Worm (Caenorhabditis elegans) whole organism, L1 larva: ENCODE measurements around the gene sra-10.

ENCODE experiments used
- C04F5.9 ChIP-seq: sonication (generic microtip); optimal IDR thresholded peaks from 2 replicates; lab custom pipeline; 2016; ENCODE audit warnings: missing genetic modification characterization, missing compliant biosample characterization
- aly-2 ChIP-seq: fragments of 150-350 bp; optimal IDR thresholded peaks from 2 replicates; lab custom pipeline; 2014; ENCODE audit warnings: missing biosample characterization, missing genetic modification characterization
- ama-1 ChIP-seq: fragments of 150-350 bp; optimal IDR thresholded peaks from 2 replicates; lab custom pipeline; 2014
- blmp-1 ChIP-seq: fragments of 150-350 bp; optimal IDR thresholded peaks from 2 replicates; lab custom pipeline; 2014; ENCODE audit warnings: missing biosample characterization, missing genetic modification characterization
- ceh-63 ChIP-seq: fragments of 200-800 bp; sonication (Bioruptor generic); optimal IDR thresholded peaks from 2 replicates; lab custom pipeline; 2018; ENCODE audit warnings: mild to moderate bottlenecking, missing genetic modification characterization, missing compliant biosample characterization
- ceh-8 ChIP-seq: fragments of 200-800 bp; sonication (Bioruptor generic); optimal IDR thresholded peaks from 2 replicates; lab custom pipeline; 2018; ENCODE audit warnings: mild to moderate bottlenecking, missing genetic modification characterization, moderate library complexity, missing compliant biosample characterization
- ceh-82 ChIP-seq, 3 experiments: fragments of 150-350 bp in 1 of 3; sonication (generic microtip) in 2 of 3; optimal IDR thresholded peaks; 2 replicates each; lab custom pipeline; 2014 to 2017; ENCODE audit warnings: missing biosample characterization in 3 of 3, missing genetic modification characterization in 3 of 3
- ceh-88 ChIP-seq: fragments of 200-800 bp; sonication (Bioruptor generic); IDR thresholded peaks from 2 replicates; pipeline ENCODE4 v1.3.6; 2022; ENCODE audit warnings: missing genetic modification characterization, missing compliant biosample characterization
- ceh-90 ChIP-seq: sonication (generic microtip); optimal IDR thresholded peaks from 2 replicates; lab custom pipeline; 2016; ENCODE audit warnings: missing genetic modification characterization, missing compliant biosample characterization
- ces-1 ChIP-seq: fragments of 150-350 bp; optimal IDR thresholded peaks from 2 replicates; lab custom pipeline; 2014; ENCODE audit warnings: missing biosample characterization, missing genetic modification reagents, missing genetic modification characterization
- efl-1 ChIP-seq, 4 experiments: fragments of 150-350 bp; optimal IDR thresholded peaks in 3 of 4; peaks in 1 of 4; 1 replicate in 1 of 4; 2 replicates in 3 of 4; lab custom pipeline; 2014; ENCODE audit warnings: missing biosample characterization in 2 of 4, missing genetic modification characterization in 2 of 4, missing genetic modification reagents in 2 of 4
- efl-3 ChIP-seq: fragments of 200-800 bp; sonication (Bioruptor generic); optimal IDR thresholded peaks from 2 replicates; lab custom pipeline; 2018; ENCODE audit warnings: mild to moderate bottlenecking, missing genetic modification characterization, missing compliant biosample characterization
- egl-13 ChIP-seq: sonication (generic microtip); optimal IDR thresholded peaks from 2 replicates; lab custom pipeline; 2016; ENCODE audit warnings: missing genotype, missing genetic modification reagents, missing genetic modification characterization, missing compliant biosample characterization
- egl-27 ChIP-seq, 2 experiments: fragments of 150-350 bp in 1 of 2; sonication (generic microtip); optimal IDR thresholded peaks; 3 replicates each; lab custom pipeline; 2017 to 2018; ENCODE audit warnings: missing biosample characterization in 2 of 2, missing genetic modification characterization in 2 of 2, missing genetic modification reagents in 2 of 2
- elt-2 ChIP-seq: sonication (generic microtip); optimal IDR thresholded peaks from 2 replicates; lab custom pipeline; 2016; ENCODE audit warnings: missing genetic modification characterization, mild to moderate bottlenecking, inconsistent platforms, missing compliant biosample characterization, missing genetic modification reagents
- ets-5 ChIP-seq: fragments of 200-800 bp; sonication (Bioruptor generic); IDR thresholded peaks from 2 replicates; pipeline ENCODE4 v1.3.6; 2022; ENCODE audit warnings: missing genetic modification characterization, missing compliant biosample characterization
- fkh-10 ChIP-seq: sonication (generic microtip); optimal IDR thresholded peaks from 2 replicates; lab custom pipeline; 2017; ENCODE audit warnings: missing biosample characterization, missing genetic modification reagents, missing genetic modification characterization
- hlh-17 ChIP-seq: fragments of 200-800 bp; sonication (Bioruptor generic); optimal IDR thresholded peaks from 2 replicates; lab custom pipeline; 2018; ENCODE audit warnings: missing genetic modification characterization, mild to moderate bottlenecking, missing compliant biosample characterization, moderate library complexity, borderline replicate concordance
- hlh-4 ChIP-seq: sonication (generic microtip); optimal IDR thresholded peaks from 2 replicates; lab custom pipeline; 2016; ENCODE audit warnings: mild to moderate bottlenecking, missing genetic modification characterization, missing compliant biosample characterization
- hpl-2 ChIP-seq: fragments of 150-350 bp; optimal IDR thresholded peaks from 2 replicates; lab custom pipeline; 2014; ENCODE audit warnings: missing biosample characterization, missing genetic modification reagents, missing genetic modification characterization
- irx-1 ChIP-seq: sonication (generic microtip); optimal IDR thresholded peaks from 2 replicates; lab custom pipeline; 2016; ENCODE audit warnings: missing genetic modification characterization, missing compliant biosample characterization
- isw-1 ChIP-seq: fragments of 200-800 bp; sonication (Bioruptor generic); IDR thresholded peaks from 2 replicates; pipeline ENCODE4 v1.3.6; 2022; ENCODE audit warnings: missing genetic modification characterization, missing compliant biosample characterization
- jun-1 ChIP-seq: fragments of 150-350 bp; optimal IDR thresholded peaks from 2 replicates; lab custom pipeline; 2014; ENCODE audit warnings: missing biosample characterization, missing genetic modification reagents, missing genetic modification characterization
- lin-13 ChIP-seq: fragments of 150-350 bp; optimal IDR thresholded peaks from 2 replicates; lab custom pipeline; 2014; ENCODE audit warnings: missing biosample characterization, missing genetic modification reagents, missing genetic modification characterization
- lin-14 ChIP-seq: fragments of 200-800 bp; sonication (Bioruptor generic); optimal IDR thresholded peaks from 2 replicates; lab custom pipeline; 2018; ENCODE audit warnings: mild to moderate bottlenecking, missing genetic modification characterization, moderate library complexity, missing compliant biosample characterization
- lin-15B ChIP-seq: fragments of 150-350 bp; sonication (generic microtip); optimal IDR thresholded peaks from 3 replicates; lab custom pipeline; 2014; ENCODE audit warnings: missing biosample characterization, missing genetic modification characterization
- lin-39 ChIP-seq: fragments of 150-350 bp; optimal IDR thresholded peaks from 2 replicates; lab custom pipeline; 2014; ENCODE audit warnings: missing biosample characterization, missing genetic modification reagents, missing genetic modification characterization
- lir-3 ChIP-seq: sonication (generic microtip); optimal IDR thresholded peaks from 2 replicates; lab custom pipeline; 2016; ENCODE audit warnings: mild to moderate bottlenecking, missing genetic modification characterization, moderate library complexity, missing compliant biosample characterization; ENCODE audit not compliant: poor library complexity
- mef-2 ChIP-seq: fragments of 150-350 bp; optimal IDR thresholded peaks from 2 replicates; lab custom pipeline; 2014; ENCODE audit warnings: missing biosample characterization, missing genetic modification characterization
- mep-1 ChIP-seq: fragments of 150-350 bp; optimal IDR thresholded peaks from 2 replicates; lab custom pipeline; 2014; ENCODE audit warnings: missing biosample characterization, missing genetic modification characterization
- nhr-11 ChIP-seq: fragments of 150-350 bp; optimal IDR thresholded peaks from 2 replicates; lab custom pipeline; 2014; ENCODE audit warnings: missing biosample characterization, missing genetic modification characterization
- nhr-12 ChIP-seq: sonication (generic microtip); optimal IDR thresholded peaks from 2 replicates; lab custom pipeline; 2017; ENCODE audit warnings: missing biosample characterization, missing genetic modification characterization
- nhr-237 ChIP-seq: fragments of 150-350 bp; optimal IDR thresholded peaks from 2 replicates; lab custom pipeline; 2014; ENCODE audit warnings: missing biosample characterization, missing genetic modification characterization
- nhr-28 ChIP-seq: fragments of 150-350 bp; optimal IDR thresholded peaks from 2 replicates; lab custom pipeline; 2014; ENCODE audit warnings: missing biosample characterization, missing genetic modification characterization
- nhr-71 ChIP-seq: sonication (generic microtip); optimal IDR thresholded peaks from 2 replicates; lab custom pipeline; 2016; ENCODE audit warnings: mild to moderate bottlenecking, missing genetic modification characterization, moderate library complexity, missing compliant biosample characterization
- nhr-76 ChIP-seq: sonication (generic microtip); optimal IDR thresholded peaks from 2 replicates; lab custom pipeline; 2017; ENCODE audit warnings: missing biosample characterization, missing genetic modification characterization
- nhr-77 ChIP-seq: fragments of 150-350 bp; optimal IDR thresholded peaks from 2 replicates; lab custom pipeline; 2014; ENCODE audit warnings: missing biosample characterization, missing genetic modification characterization
- nhr-85 ChIP-seq: sonication (generic microtip); peaks from one replicate; lab custom pipeline; 2016; ENCODE audit warnings: missing genetic modification characterization, inconsistent platforms, missing compliant biosample characterization
- pag-3 ChIP-seq: sonication (generic microtip); optimal IDR thresholded peaks from 2 replicates; lab custom pipeline; 2017; ENCODE audit warnings: missing genetic modification characterization, mild to moderate bottlenecking, missing compliant biosample characterization, antibody characterized with exemption, borderline replicate concordance; ENCODE audit not compliant: insufficient read depth
- pax-3 ChIP-seq: fragments of 200-800 bp; sonication (Bioruptor generic); optimal IDR thresholded peaks from 2 replicates; lab custom pipeline; 2018; ENCODE audit warnings: mild to moderate bottlenecking, missing genetic modification characterization, moderate library complexity, missing compliant biosample characterization
- rnt-1 ChIP-seq: sonication (generic microtip); optimal IDR thresholded peaks from 2 replicates; lab custom pipeline; 2016; ENCODE audit warnings: mild to moderate bottlenecking, missing genetic modification characterization, moderate library complexity, missing compliant biosample characterization
- snpc-4 ChIP-seq: fragments of 150-350 bp; optimal IDR thresholded peaks from 2 replicates; lab custom pipeline; 2014; ENCODE audit warnings: missing biosample characterization, missing genetic modification characterization
- snu-23 ChIP-seq: sonication (generic microtip); optimal IDR thresholded peaks from 2 replicates; lab custom pipeline; 2016; ENCODE audit warnings: missing genetic modification characterization, missing compliant biosample characterization
- sox-4 ChIP-seq: sonication (generic microtip); optimal IDR thresholded peaks from 2 replicates; lab custom pipeline; 2016; ENCODE audit warnings: missing genetic modification characterization, missing compliant biosample characterization
- sptf-1 ChIP-seq: fragments of 150-350 bp; optimal IDR thresholded peaks from 2 replicates; lab custom pipeline; 2014; ENCODE audit warnings: missing biosample characterization, missing genetic modification characterization
- swsn-7 ChIP-seq: sonication (generic microtip); optimal IDR thresholded peaks from 2 replicates; lab custom pipeline; 2016; ENCODE audit warnings: missing genetic modification characterization, missing compliant biosample characterization
- unc-130 ChIP-seq: fragments of 150-350 bp; optimal IDR thresholded peaks from 2 replicates; lab custom pipeline; 2017; ENCODE audit warnings: missing biosample characterization, missing genetic modification characterization, inconsistent platforms
- unc-86 ChIP-seq: sonication (generic microtip); optimal IDR thresholded peaks from 2 replicates; lab custom pipeline; 2016; ENCODE audit warnings: missing genetic modification characterization, missing compliant biosample characterization
- vab-15 ChIP-seq: sonication (generic microtip); optimal IDR thresholded peaks from 2 replicates; lab custom pipeline; 2017; ENCODE audit warnings: missing genotype, mild to moderate bottlenecking, missing genetic modification characterization, missing compliant biosample characterization
- xbp-1 ChIP-seq: sonication (generic microtip); optimal IDR thresholded peaks from 2 replicates; lab custom pipeline; 2016; ENCODE audit warnings: missing genetic modification characterization, missing compliant biosample characterization
- zip-4 ChIP-seq: fragments of 200-800 bp; sonication (Bioruptor generic); optimal IDR thresholded peaks from 2 replicates; lab custom pipeline; 2018; ENCODE audit warnings: mild to moderate bottlenecking, missing genetic modification characterization, moderate library complexity, missing compliant biosample characterization
- ztf-11 ChIP-seq, 2 experiments: sonication (generic microtip); optimal IDR thresholded peaks; 2 replicates each; lab custom pipeline; 2016 to 2017; ENCODE audit warnings: missing genetic modification characterization in 2 of 2, missing biosample characterization in 1 of 2, missing compliant biosample characterization in 1 of 2
- ztf-4 ChIP-seq: fragments of 150-350 bp; optimal IDR thresholded peaks from 2 replicates; lab custom pipeline; 2014; ENCODE audit warnings: missing biosample characterization, missing genetic modification characterization

Gene sra-10

ce11 chrII:10851110-10851509 is 43.8 kb downstream of the sra-10 start (continued):
- TF ChIP-seq ztf-11 (tag; optimal IDR thresholded peaks at IDR 0.05; lab: Kevin White, UChicago) (peak in 1 of 2 experiments; percentile 71), swsn-7 (peak; percentile 68), unc-130 (tag; lab: Kevin White, UChicago) (no peak), lin-13 (GFP tag; lab: Kevin White, UChicago) (peak; percentile 78), sox-4 (no peak), pax-3 (tag; lab: Kevin White, UChicago) (peak; percentile 29), ceh-82 (tag; optimal IDR thresholded peaks at IDR 0.05; lab: Kevin White, UChicago) (peak in 2 of 3 experiments; percentile 0 to 62), irx-1 (tag; lab: Kevin White, UChicago) (peak; percentile 61), zip-4 (GFP tag; lab: Kevin White, UChicago) (no peak), nhr-71 (tag; lab: Kevin White, UChicago) (peak; percentile 90), ztf-4 (tag; lab: Kevin White, UChicago) (peak; percentile 69), lin-15B (tag; lab: Kevin White, UChicago) (no peak), hlh-17 (GFP tag; lab: Kevin White, UChicago) (no peak), pag-3 (tag; lab: Kevin White, UChicago) (no peak), ceh-8 (GFP tag; lab: Kevin White, UChicago) (no peak), nhr-237 (tag; lab: Kevin White, UChicago) (no peak), nhr-85 (peak; percentile 97), hlh-4 (tag; lab: Kevin White, UChicago) (no peak), jun-1 (tag; lab: Kevin White, UChicago) (peak; percentile 47), egl-27 (tag; optimal IDR thresholded peaks at IDR 0.05; lab: Kevin White, UChicago) (no peak), lin-39 (tag; lab: Kevin White, UChicago) (no peak), mef-2 (tag; lab: Kevin White, UChicago) (no peak), aly-2 (no peak), efl-1 (optimal IDR thresholded peaks at IDR 0.05; lab: Kevin White, UChicago) (peak; percentile 65 to 67), efl-1 (GFP tag; optimal IDR thresholded peaks at IDR 0.05 in 1 of 2; lab: Kevin White, UChicago) (peak; percentile 56 to 95), snu-23 (peak; percentile 87), xbp-1 (tag; lab: Kevin White, UChicago) (peak; percentile 55), sptf-1 (tag; lab: Kevin White, UChicago) (no peak), nhr-28 (tag; lab: Kevin White, UChicago) (no peak), ces-1 (GFP tag; lab: Kevin White, UChicago) (no peak), unc-86 (tag; lab: Kevin White, UChicago) (peak; percentile 60), rnt-1 (peak; percentile 56), fkh-10 (GFP tag; lab: Kevin White, UChicago) (no peak), C04F5.9 (tag; lab: Kevin White, UChicago) (peak; percentile 76), nhr-76 (tag; lab: Kevin White, UChicago) (no peak), hpl-2 (GFP tag; lab: Kevin White, UChicago) (no peak), nhr-77 (tag; lab: Kevin White, UChicago) (peak; percentile 22), blmp-1 (tag; lab: Kevin White, UChicago) (no peak), ceh-90 (no peak), vab-15 (tag; lab: Kevin White, UChicago) (no peak), efl-3 (GFP tag; lab: Kevin White, UChicago) (no peak), lir-3 (tag; lab: Kevin White, UChicago) (peak; percentile 51), ama-1 (lab: Kevin White, UChicago) (no peak), ets-5 (GFP tag; lab: Robert Waterston, UW) (no peak), snpc-4 (tag; lab: Kevin White, UChicago) (peak; percentile 51), elt-2 (tag; lab: Kevin White, UChicago) (peak; percentile 56), mep-1 (tag; lab: Kevin White, UChicago) (peak; percentile 89), nhr-11 (tag; lab: Kevin White, UChicago) (no peak), ceh-63 (GFP tag; lab: Kevin White, UChicago) (no peak), isw-1 (GFP tag; lab: Robert Waterston, UW) (peak; percentile 24), ceh-88 (GFP tag; lab: Robert Waterston, UW) (peak; percentile 55), egl-13 (tag; lab: Kevin White, UChicago) (peak; percentile 59), lin-14 (GFP tag; lab: Kevin White, UChicago) (peak; percentile 99), nhr-12 (tag; lab: Kevin White, UChicago) (no peak)
